Fruit fly (Drosophila melanogaster): ENCODE measurements around the gene CG33203.

The CG33203 gene

DNA sequence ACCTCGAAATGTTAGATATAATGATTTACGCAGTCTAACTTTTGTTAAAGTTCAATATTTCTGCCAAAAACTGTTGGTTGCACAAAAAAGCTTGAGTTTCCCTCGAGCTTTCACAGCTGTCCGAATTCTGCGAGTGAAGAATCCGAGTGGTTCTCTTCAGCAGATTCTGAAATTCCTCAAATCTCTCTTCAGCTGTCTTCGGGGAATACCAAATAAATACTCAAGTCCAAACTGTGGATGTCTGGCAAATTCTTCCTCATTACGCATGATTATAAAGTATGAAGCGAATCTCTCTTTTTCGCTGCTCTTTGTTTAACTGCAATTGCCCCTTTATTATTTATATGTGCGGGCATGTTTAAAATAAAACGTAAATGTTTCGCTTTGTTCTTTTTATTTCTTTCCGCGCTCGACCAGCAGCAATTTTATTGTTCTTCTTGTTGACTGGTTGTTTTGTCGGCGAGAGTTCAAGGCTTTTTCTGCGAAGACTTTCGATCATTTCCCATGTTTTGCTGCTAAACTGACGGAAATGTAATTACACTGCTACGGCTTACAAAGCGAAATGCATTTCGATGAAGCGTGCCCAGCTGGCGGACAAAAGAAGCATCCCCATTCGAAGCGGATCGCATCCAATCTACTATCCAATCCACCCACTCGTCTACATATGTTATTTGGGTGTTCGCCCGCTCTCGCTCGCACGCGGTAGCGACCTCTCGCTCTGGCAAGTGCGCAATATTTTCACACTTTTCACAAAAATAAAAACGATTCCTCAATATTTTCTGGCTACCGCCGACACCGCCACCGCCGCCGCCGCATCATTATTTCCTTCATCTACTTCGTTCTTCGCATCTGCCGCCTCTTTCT lies 26.6 kb upstream of the CG33203 start:
- TF ChIP-seq Rel (GFP tag; optimal IDR thresholded peaks at IDR 0.05) (no peak), Rel (tag; optimal IDR thresholded peaks at IDR 0.05) (peak; percentile 92), Abd-B (GFP tag; optimal IDR thresholded peaks at IDR 0.05) (no peak)

- TF ChIP-seq CG32264 (GFP tag; optimal IDR thresholded peaks at IDR 0.05) = no peak
- no peak for TF ChIP-seq CG9705 (GFP tag; optimal IDR thresholded peaks at IDR 0.05)
- TF ChIP-seq rgr (GFP tag; optimal IDR thresholded peaks at IDR 0.05) = no peak
- no peak for TF ChIP-seq CrebA (GFP tag; optimal IDR thresholded peaks at IDR 0.05; ENCODE audit: borderline replicate concordance)
- TF ChIP-seq h (GFP tag; optimal IDR thresholded peaks at IDR 0.05) = no peak
- TF ChIP-seq dl (GFP tag; optimal IDR thresholded peaks at IDR 0.05; ENCODE audit: insufficient read depth in 1 of 2, partially characterized antibody in 2 of 2) = no peak
- TF ChIP-seq woc (GFP tag; optimal IDR thresholded peaks at IDR 0.05) = no peak
- no peak for TF ChIP-seq jim (GFP tag; optimal IDR thresholded peaks at IDR 0.05)
- TF ChIP-seq N (GFP tag; optimal IDR thresholded peaks at IDR 0.05) = no peak
- no peak for TF ChIP-seq Jra (GFP tag; optimal IDR thresholded peaks at IDR 0.05)
- TF ChIP-seq Vsx2 (GFP tag; optimal IDR thresholded peaks at IDR 0.05; ENCODE audit: partially characterized antibody) = no peak
- no peak for TF ChIP-seq HLH106 (tag; optimal IDR thresholded peaks at IDR 0.05)
- no peak for TF ChIP-seq lola (GFP tag; optimal IDR thresholded peaks at IDR 0.05)
- no peak for TF ChIP-seq Dif (GFP tag; optimal IDR thresholded peaks at IDR 0.05; ENCODE audit: partially characterized antibody)
- no peak for TF ChIP-seq Hnf4 (GFP tag; optimal IDR thresholded peaks at IDR 0.05)
- TF ChIP-seq sage (GFP tag; optimal IDR thresholded peaks at IDR 0.05) = no peak
- no peak for TF ChIP-seq psq (GFP tag; optimal IDR thresholded peaks at IDR 0.05)
Observed at dm6 chr3R:28913039-28913438, 25.5 kb upstream of the CG33203 start.

DNA sequence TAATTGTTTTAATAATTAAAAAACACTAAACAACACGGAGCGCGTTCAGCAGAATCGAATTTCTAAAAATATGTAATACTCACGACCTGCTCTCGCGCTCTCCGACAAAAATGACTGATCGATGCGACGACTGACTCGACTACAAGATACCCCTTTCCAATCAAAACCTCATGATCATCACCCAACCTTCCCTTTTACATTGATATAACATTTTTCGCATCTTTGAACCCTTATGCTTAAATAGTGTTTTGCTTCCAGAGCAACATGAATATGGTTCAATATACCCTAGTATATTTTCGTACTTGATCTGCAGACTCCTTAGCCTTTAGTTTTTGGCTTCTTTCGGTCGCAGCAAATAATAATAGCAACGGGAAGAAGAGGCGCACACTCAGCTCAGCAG lies 24.2 kb upstream of the CG33203 start:
- TF ChIP-seq rgr (GFP tag; optimal IDR thresholded peaks at IDR 0.05) (no peak), sv (GFP tag; optimal IDR thresholded peaks at IDR 0.05) (peak; percentile 46)

DNA sequence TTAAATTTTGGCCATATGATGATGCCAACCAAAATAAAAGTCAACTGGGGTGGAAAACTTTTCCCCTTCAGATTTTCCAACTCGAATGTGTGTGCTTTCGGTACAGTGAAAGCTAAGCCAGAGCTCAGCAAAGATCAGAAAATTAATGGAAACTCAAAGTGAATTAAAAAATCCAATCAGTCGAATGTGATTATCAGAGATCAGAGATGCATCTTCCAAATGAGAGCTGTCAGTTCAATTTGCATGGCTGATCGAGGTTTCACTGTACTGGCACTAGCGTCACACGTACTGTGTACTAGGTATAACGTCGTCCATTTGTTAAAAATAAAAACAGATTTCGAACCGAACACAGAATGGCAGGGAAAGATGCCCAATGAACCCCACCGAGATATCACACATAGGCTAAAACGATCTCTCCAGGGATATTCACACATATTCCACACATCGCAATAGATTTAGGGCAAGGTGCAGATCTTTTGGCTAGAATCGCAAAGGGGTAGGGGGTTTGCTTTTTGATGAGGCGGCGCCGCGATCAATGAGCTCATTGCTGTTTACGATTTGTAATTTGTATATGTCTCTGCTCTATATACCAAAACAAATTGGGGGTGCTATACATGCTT lies 17.4 kb upstream of the CG33203 start:
- TF ChIP-seq usp (GFP tag; optimal IDR thresholded peaks at IDR 0.05) (no peak), foxo (GFP tag; optimal IDR thresholded peaks at IDR 0.05) (peak in 1 of 2 experiments; percentile 56), dsf (GFP tag; optimal IDR thresholded peaks at IDR 0.05; ENCODE audit: borderline replicate concordance) (no peak), h (GFP tag; optimal IDR thresholded peaks at IDR 0.05) (peak; percentile 45), pan (optimal IDR thresholded peaks at IDR 0.05) (no peak), rgr (GFP tag; optimal IDR thresholded peaks at IDR 0.05) (peak; percentile 65), br (GFP tag; optimal IDR thresholded peaks at IDR 0.05) (peak; percentile 31), HLH106 (tag; optimal IDR thresholded peaks at IDR 0.05) (peak; percentile 54), fru (GFP tag; optimal IDR thresholded peaks at IDR 0.05) (peak; percentile 4), Dif (GFP tag; optimal IDR thresholded peaks at IDR 0.05; ENCODE audit: partially characterized antibody) (no peak), dmrt93B (GFP tag; optimal IDR thresholded peaks at IDR 0.05) (peak; percentile 20), ey (GFP tag; optimal IDR thresholded peaks at IDR 0.05) (peak; percentile 50), N (GFP tag; optimal IDR thresholded peaks at IDR 0.05) (no peak), sv (GFP tag; optimal IDR thresholded peaks at IDR 0.05) (peak; percentile 53)

dm6 chr3R:28904174-28904573 lies 16.7 kb upstream of the CG33203 start:
- no peak for TF ChIP-seq Dif (GFP tag; optimal IDR thresholded peaks at IDR 0.05; ENCODE audit: partially characterized antibody)
- no peak for TF ChIP-seq dsf (GFP tag; optimal IDR thresholded peaks at IDR 0.05; ENCODE audit: borderline replicate concordance)
- no peak for TF ChIP-seq OdsH (GFP tag; optimal IDR thresholded peaks at IDR 0.05)
- TF ChIP-seq CG32264 (GFP tag; optimal IDR thresholded peaks at IDR 0.05) = no peak
- no peak for TF ChIP-seq Rel (GFP tag; optimal IDR thresholded peaks at IDR 0.05)
- no peak for TF ChIP-seq Rel (tag; optimal IDR thresholded peaks at IDR 0.05)
- TF ChIP-seq psq (GFP tag; optimal IDR thresholded peaks at IDR 0.05) = no peak
- no peak for TF ChIP-seq Hr83 (GFP tag; optimal IDR thresholded peaks at IDR 0.05; ENCODE audit: poor library complexity, severe bottlenecking)
- no peak for TF ChIP-seq Abd-B (GFP tag; optimal IDR thresholded peaks at IDR 0.05)
- TF ChIP-seq dmrt93B (GFP tag; optimal IDR thresholded peaks at IDR 0.05) = no peak
- TF ChIP-seq Dfd (GFP tag; optimal IDR thresholded peaks at IDR 0.05) = no peak
- TF ChIP-seq sage (GFP tag; optimal IDR thresholded peaks at IDR 0.05) = no peak
- TF ChIP-seq ey (GFP tag; optimal IDR thresholded peaks at IDR 0.05) = no peak
- no peak for TF ChIP-seq HLH106 (tag; optimal IDR thresholded peaks at IDR 0.05)
- no peak for TF ChIP-seq sv (GFP tag; optimal IDR thresholded peaks at IDR 0.05)
- no peak for TF ChIP-seq CrebA (GFP tag; optimal IDR thresholded peaks at IDR 0.05; ENCODE audit: borderline replicate concordance)
